Worm (Caenorhabditis elegans): Measurements from ENCODE around the gene mog-3.

The mog-3 gene

ce11 chrIII:5318610-5319009, 10.2 kb downstream of the mog-3 start:
- TF ChIP-seq pag-3 (tag; optimal IDR thresholded peaks at IDR 0.05; ENCODE audit: borderline replicate concordance) (no peak), hlh-15 (tag; optimal IDR thresholded peaks at IDR 0.05) (no peak), tbx-2 (tag; optimal IDR thresholded peaks at IDR 0.05) (no peak), unc-3 (GFP tag; conservative IDR thresholded peaks at IDR 0.05) (no peak), unc-3 (tag; optimal IDR thresholded peaks at IDR 0.05) (no peak), pat-9 (tag; optimal IDR thresholded peaks at IDR 0.05) (no peak), tbx-7 (tag; optimal IDR thresholded peaks at IDR 0.05) (no peak), elt-4 (tag; optimal IDR thresholded peaks at IDR 0.05) (no peak), madf-2 (tag; optimal IDR thresholded peaks at IDR 0.05) (no peak), fkh-10 (GFP tag; optimal IDR thresholded peaks at IDR 0.05) (no peak), dve-1 (tag; optimal IDR thresholded peaks at IDR 0.05) (no peak), zip-5 (tag; optimal IDR thresholded peaks at IDR 0.05) (no peak), ceh-6 (GFP tag; optimal IDR thresholded peaks at IDR 0.05) (no peak), ceh-9 (tag; optimal IDR thresholded peaks at IDR 0.05) (no peak)

DNA sequence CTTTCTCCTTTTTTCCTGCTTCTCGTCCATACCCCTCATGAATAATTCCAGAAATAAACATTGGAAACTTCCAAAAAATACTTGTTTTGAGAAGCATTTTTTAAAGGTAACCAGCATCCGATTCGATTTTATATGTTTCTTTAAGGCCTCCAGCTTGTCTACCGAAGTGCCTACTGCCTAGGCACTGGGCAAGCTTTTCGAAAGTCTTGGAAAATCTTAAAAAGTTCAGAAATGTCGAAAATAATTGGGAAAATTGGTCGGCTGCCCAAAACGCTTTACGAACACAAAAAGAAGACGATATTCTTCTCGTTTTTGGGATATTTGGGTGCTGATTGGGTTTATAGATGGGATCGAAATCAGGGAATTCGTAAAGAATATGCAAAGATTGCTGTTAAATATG, 13.3 kb downstream of the mog-3 start, which contains the start of gene F52C9.3:
Gene F52C9.3 (plus strand): TSS at position 225 of the 400 bp plus-strand sequence.
- TF ChIP-seq ceh-2 (tag; optimal IDR thresholded peaks at IDR 0.05) (no peak), hlh-8 (tag; optimal IDR thresholded peaks at IDR 0.05) (no peak), ceh-24 (tag; optimal IDR thresholded peaks at IDR 0.05) (no peak), K02D7.2 (tag; optimal IDR thresholded peaks at IDR 0.05) (no peak), unc-86 (tag; optimal IDR thresholded peaks at IDR 0.05) (no peak), T23F11.4 (GFP tag; optimal IDR thresholded peaks at IDR 0.05) (no peak), unc-55 (GFP tag; optimal IDR thresholded peaks at IDR 0.05) (no peak), C38D4.7 (GFP tag; optimal IDR thresholded peaks at IDR 0.05) (no peak), ets-4 (tag; optimal IDR thresholded peaks at IDR 0.05) (no peak), C08G9.2 (tag; optimal IDR thresholded peaks at IDR 0.05) (no peak), pqm-1 (tag; optimal IDR thresholded peaks at IDR 0.05) (no peak), ceh-18 (tag; optimal IDR thresholded peaks at IDR 0.05) (no peak)

DNA sequence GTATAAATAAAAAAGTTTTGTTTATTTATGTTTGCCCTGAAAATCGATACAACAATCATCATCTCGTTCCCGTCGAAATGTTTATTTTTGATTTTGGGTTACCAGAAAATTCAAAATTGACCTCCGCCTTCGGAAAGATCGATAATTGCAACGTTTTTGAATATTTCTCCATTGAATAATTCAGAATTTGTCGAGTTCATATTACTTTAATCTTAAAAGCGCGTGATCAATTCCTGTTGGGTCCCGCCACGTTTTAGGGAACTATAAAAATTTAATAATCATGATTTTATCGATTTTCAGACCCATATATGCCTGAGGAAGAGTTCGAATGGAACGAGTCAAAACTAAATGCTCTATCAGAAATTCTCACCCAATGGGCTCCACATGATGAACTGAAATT, 17.9 kb downstream of the mog-3 start, which contains the start of gene sorf-2:
Gene sorf-2 (plus strand): TSS at position 301 of the 400 bp plus-strand sequence.
- TF ChIP-seq ztf-16 (tag; optimal IDR thresholded peaks at IDR 0.05) (no peak), sox-2 (GFP tag; IDR thresholded peaks at IDR 0.05) (no peak), nhr-232 (tag; optimal IDR thresholded peaks at IDR 0.05) (no peak), pqm-1 (tag; optimal IDR thresholded peaks at IDR 0.05) (no peak), ttx-3 (tag; optimal IDR thresholded peaks at IDR 0.05) (no peak), ets-4 (tag; optimal IDR thresholded peaks at IDR 0.05) (no peak), elt-4 (tag; optimal IDR thresholded peaks at IDR 0.05) (no peak), K09A11.1 (tag; optimal IDR thresholded peaks at IDR 0.05; ENCODE audit: insufficient read depth) (no peak), unc-55 (GFP tag; optimal IDR thresholded peaks at IDR 0.05) (no peak), nhr-11 (tag; optimal IDR thresholded peaks at IDR 0.05) (no peak), rnt-1 (tag; optimal IDR thresholded peaks at IDR 0.05) (no peak), tbx-2 (tag; optimal IDR thresholded peaks at IDR 0.05) (no peak), mec-3 (tag; optimal IDR thresholded peaks at IDR 0.05; ENCODE audit: borderline replicate concordance) (no peak), pha-4 (tag; optimal IDR thresholded peaks at IDR 0.05) (no peak), ceh-18 (tag; optimal IDR thresholded peaks at IDR 0.05) (no peak)

- TF ChIP-seq hlh-13 (GFP tag; optimal IDR thresholded peaks at IDR 0.05) (no peak), pax-1 (tag; optimal IDR thresholded peaks at IDR 0.05) (no peak), fax-1 (tag; optimal IDR thresholded peaks at IDR 0.05) (no peak)
Measured at ce11 chrIII:5329372-5329771, 21.0 kb downstream of the mog-3 start.
